Fruit fly (Drosophila melanogaster) whole organism, embryonic: ENCODE data around the gene CG34454.

Source experiments
- Adf1 ChIP-seq: fragments of 200-800 bp; sonication (Bioruptor generic); IDR thresholded peaks from 2 replicates; pipeline ENCODE4 v1.3.6; 2022; ENCODE audit warnings: missing biosample characterization, missing genetic modification characterization
- Blimp-1 ChIP-seq: fragments of 200-800 bp; sonication (Bioruptor generic); optimal IDR thresholded peaks from 3 replicates; lab custom pipeline; 2018; ENCODE audit warnings: missing biosample characterization, missing genetic modification characterization, mild to moderate bottlenecking, moderate library complexity, missing genetic modification reagents
- CG10147 ChIP-seq: fragments of 200-800 bp; sonication (Bioruptor generic); optimal IDR thresholded peaks from 2 replicates; lab custom pipeline; 2019; ENCODE audit warnings: missing biosample characterization, mild to moderate bottlenecking, missing genetic modification characterization, moderate library complexity
- CG10274 ChIP-seq: fragments of 200-800 bp; sonication (Bioruptor generic); optimal IDR thresholded peaks from 3 replicates; lab custom pipeline; 2017; ENCODE audit warnings: missing biosample characterization, mild to moderate bottlenecking, missing genetic modification characterization
- CG10431 ChIP-seq: fragments of 200-800 bp; sonication (Bioruptor generic); optimal IDR thresholded peaks from 3 replicates; lab custom pipeline; 2018; ENCODE audit warnings: missing biosample characterization, mild to moderate bottlenecking, missing genetic modification characterization
- CG10543 ChIP-seq: fragments of 200-800 bp; sonication (Bioruptor generic); optimal IDR thresholded peaks from 3 replicates; lab custom pipeline; 2017; ENCODE audit warnings: missing biosample characterization, mild to moderate bottlenecking, missing genetic modification characterization, moderate library complexity
- CG10979 ChIP-seq: fragments of 200-800 bp; sonication (Bioruptor generic); optimal IDR thresholded peaks from 2 replicates; lab custom pipeline; 2018; ENCODE audit warnings: missing biosample characterization, mild to moderate bottlenecking, missing genetic modification characterization, moderate library complexity
- CG1233 ChIP-seq: fragments of 200-800 bp; sonication (Bioruptor generic); optimal IDR thresholded peaks from 4 replicates; lab custom pipeline; 2018; ENCODE audit warnings: missing biosample characterization, mild to moderate bottlenecking, missing genetic modification characterization
- CG15479 ChIP-seq: fragments of 200-800 bp; sonication (Bioruptor generic); optimal IDR thresholded peaks from 3 replicates; lab custom pipeline; 2019; ENCODE audit warnings: missing biosample characterization, mild to moderate bottlenecking, missing genetic modification characterization, moderate library complexity
- CG17359 ChIP-seq: fragments of 200-800 bp; sonication (Bioruptor generic); optimal IDR thresholded peaks from 3 replicates; lab custom pipeline; 2018; ENCODE audit warnings: missing biosample characterization, mild to moderate bottlenecking, missing genetic modification characterization, moderate library complexity
- CG17912 ChIP-seq: fragments of 200-800 bp; sonication (Bioruptor generic); optimal IDR thresholded peaks from 2 replicates; lab custom pipeline; 2018; ENCODE audit warnings: missing biosample characterization, mild to moderate bottlenecking, missing genetic modification characterization
- CG34376 ChIP-seq: fragments of 200-800 bp; sonication (Bioruptor generic); optimal IDR thresholded peaks from 2 replicates; lab custom pipeline; 2018; ENCODE audit warnings: missing biosample characterization, mild to moderate bottlenecking, missing genetic modification characterization
- CG3838 ChIP-seq: fragments of 200-800 bp; sonication (Bioruptor generic); optimal IDR thresholded peaks from 3 replicates; lab custom pipeline; 2016; ENCODE audit warnings: missing biosample characterization, missing genetic modification characterization
- CG4282 ChIP-seq: fragments of 200-800 bp; sonication (Bioruptor generic); optimal IDR thresholded peaks from 2 replicates; lab custom pipeline; 2016; ENCODE audit warnings: missing biosample characterization, missing genetic modification characterization
- CG4328 ChIP-seq: fragments of 200-800 bp; sonication (Bioruptor generic); optimal IDR thresholded peaks from 3 replicates; lab custom pipeline; 2017; ENCODE audit warnings: missing biosample characterization, missing genetic modification reagents, missing genetic modification characterization
- CG6689 ChIP-seq: fragments of 200-800 bp; sonication (Bioruptor generic); IDR thresholded peaks from 2 replicates; pipeline ENCODE4 v1.3.6; 2022; ENCODE audit warnings: missing biosample characterization, missing genetic modification characterization
- CG7928 ChIP-seq: fragments of 200-800 bp; sonication (Bioruptor generic); optimal IDR thresholded peaks from 2 replicates; lab custom pipeline; 2017; ENCODE audit warnings: missing biosample characterization, mild to moderate bottlenecking, missing genetic modification characterization
- CG8290 ChIP-seq, 3 experiments: fragments of 200-800 bp; sonication (Bioruptor generic); optimal IDR thresholded peaks; 2 replicates each; lab custom pipeline; 2016 to 2019; ENCODE audit warnings: missing biosample characterization in 3 of 3, missing genetic modification characterization in 3 of 3, mild to moderate bottlenecking in 2 of 3, moderate library complexity in 1 of 3
- CG8359 ChIP-seq: fragments of 200-800 bp; sonication (Bioruptor generic); optimal IDR thresholded peaks from 2 replicates; lab custom pipeline; 2017; ENCODE audit warnings: missing biosample characterization, mild to moderate bottlenecking, missing genetic modification characterization, borderline replicate concordance
- Camta ChIP-seq: fragments of 200-800 bp; sonication (Bioruptor generic); optimal IDR thresholded peaks from 2 replicates; lab custom pipeline; 2016; ENCODE audit warnings: missing biosample characterization, missing genetic modification characterization
- Chrac-16 ChIP-seq: fragments of 200-800 bp; sonication (Bioruptor generic); optimal IDR thresholded peaks from 3 replicates; lab custom pipeline; 2016; ENCODE audit warnings: missing biosample characterization, missing genetic modification characterization
- Deaf1 ChIP-seq: fragments of 200-800 bp; optimal IDR thresholded peaks from 3 replicates; lab custom pipeline; 2019; ENCODE audit warnings: missing biosample characterization, mild to moderate bottlenecking, missing genetic modification characterization, moderate library complexity
- Kr ChIP-seq: fragments of 200-800 bp; sonication (Bioruptor generic); optimal IDR thresholded peaks from 2 replicates; lab custom pipeline; 2017; ENCODE audit warnings: missing biosample characterization, mild to moderate bottlenecking, missing genetic modification characterization
- Lhr ChIP-seq: fragments of 200-800 bp; sonication (Bioruptor generic); optimal IDR thresholded peaks from 3 replicates; lab custom pipeline; 2017; ENCODE audit warnings: mild to moderate bottlenecking, missing biosample characterization, missing genetic modification reagents, missing genetic modification characterization
- Lpt ChIP-seq: fragments of >200 bp; optimal IDR thresholded peaks from 2 replicates; lab custom pipeline; 2018; ENCODE audit warnings: missing biosample characterization, missing genetic modification characterization
- MESR4 ChIP-seq: fragments of 200-800 bp; sonication (Bioruptor generic); optimal IDR thresholded peaks from 2 replicates; lab custom pipeline; 2018; ENCODE audit warnings: missing biosample characterization, mild to moderate bottlenecking, missing genetic modification characterization, moderate library complexity
- NFAT ChIP-seq: fragments of 200-800 bp; sonication (Bioruptor generic); IDR thresholded peaks from 2 replicates; pipeline ENCODE4 v1.3.6; 2022; ENCODE audit warnings: missing biosample characterization, missing genetic modification characterization
- Six4 ChIP-seq: fragments of 200-800 bp; sonication (Bioruptor generic); optimal IDR thresholded peaks from 2 replicates; lab custom pipeline; 2016; ENCODE audit warnings: missing biosample characterization, missing genetic modification characterization
- Xbp1 ChIP-seq: fragments of 200-800 bp; sonication (Bioruptor generic); optimal IDR thresholded peaks from 3 replicates; lab custom pipeline; 2016; ENCODE audit warnings: missing biosample characterization, mild to moderate bottlenecking, missing genetic modification characterization
- YL-1 ChIP-seq: fragments of 200-800 bp; sonication (Bioruptor generic); optimal IDR thresholded peaks from 3 replicates; lab custom pipeline; 2017; ENCODE audit warnings: missing biosample characterization, mild to moderate bottlenecking, missing genetic modification characterization
- al ChIP-seq: fragments of 200-800 bp; sonication (Bioruptor generic); IDR thresholded peaks from 2 replicates; pipeline ENCODE4 v1.3.6; 2022; ENCODE audit warnings: missing biosample characterization, missing genetic modification characterization
- bigmax ChIP-seq: fragments of 200-800 bp; sonication (Bioruptor generic); optimal IDR thresholded peaks from 2 replicates; lab custom pipeline; 2018; ENCODE audit warnings: missing biosample characterization, mild to moderate bottlenecking, missing genetic modification characterization
- cad ChIP-seq: fragments of >200 bp; optimal IDR thresholded peaks from 2 replicates; lab custom pipeline; 2017; ENCODE audit warnings: missing biosample characterization, missing genetic modification characterization
- ems ChIP-seq: fragments of 200-800 bp; sonication (Bioruptor generic); optimal IDR thresholded peaks from 3 replicates; lab custom pipeline; 2016; ENCODE audit warnings: missing biosample characterization, missing genetic modification characterization
- ewg ChIP-seq: fragments of 200-800 bp; sonication (Bioruptor generic); optimal IDR thresholded peaks from 3 replicates; lab custom pipeline; 2017; ENCODE audit warnings: mild to moderate bottlenecking, missing biosample characterization, missing genetic modification reagents, missing genetic modification characterization
- exex ChIP-seq: fragments of 200-800 bp; sonication (Bioruptor generic); optimal IDR thresholded peaks from 4 replicates; lab custom pipeline; 2018; ENCODE audit warnings: missing biosample characterization, mild to moderate bottlenecking, missing genetic modification characterization, moderate library complexity
- gt ChIP-seq: fragments of 200-800 bp; sonication (Bioruptor generic); IDR thresholded peaks from 2 replicates; pipeline ENCODE4 v1.3.6; 2022; ENCODE audit warnings: missing biosample characterization, missing genetic modification characterization
- klu ChIP-seq: fragments of 200-800 bp; sonication (Bioruptor generic); IDR thresholded peaks from 2 replicates; pipeline ENCODE4 v1.3.6; 2022; ENCODE audit warnings: missing biosample characterization, missing genetic modification characterization
- maf-S ChIP-seq: fragments of 200-800 bp; sonication (Bioruptor generic); optimal IDR thresholded peaks from 2 replicates; lab custom pipeline; 2016; ENCODE audit warnings: missing biosample characterization, missing genetic modification characterization
- mirr ChIP-seq: fragments of 200-800 bp; sonication (Bioruptor generic); optimal IDR thresholded peaks from 3 replicates; lab custom pipeline; 2018; ENCODE audit warnings: missing biosample characterization, mild to moderate bottlenecking, missing genetic modification characterization
- nom ChIP-seq: fragments of 200-800 bp; sonication (Bioruptor generic); optimal IDR thresholded peaks from 2 replicates; lab custom pipeline; 2017; ENCODE audit warnings: missing biosample characterization, missing genetic modification characterization, mild to moderate bottlenecking, moderate library complexity, missing genetic modification reagents
- oc ChIP-seq: fragments of 200-800 bp; sonication (Bioruptor generic); optimal IDR thresholded peaks from 2 replicates; lab custom pipeline; 2018; ENCODE audit warnings: missing biosample characterization, mild to moderate bottlenecking, missing genetic modification characterization, moderate library complexity
- pros ChIP-seq: fragments of 200-800 bp; sonication (Bioruptor generic); optimal IDR thresholded peaks from 3 replicates; lab custom pipeline; 2019; ENCODE audit warnings: missing biosample characterization, mild to moderate bottlenecking, missing genetic modification characterization, moderate library complexity
- sd ChIP-seq: fragments of 200-800 bp; sonication (Bioruptor generic); optimal IDR thresholded peaks from 3 replicates; lab custom pipeline; 2018; ENCODE audit warnings: missing biosample characterization, mild to moderate bottlenecking, missing genetic modification characterization, moderate library complexity
- sob ChIP-seq: fragments of 200-800 bp; sonication (Bioruptor generic); IDR thresholded peaks from 2 replicates; pipeline ENCODE4 v1.3.6; 2022; ENCODE audit warnings: missing biosample characterization, missing genetic modification characterization
- sr ChIP-seq: fragments of 200-800 bp; sonication (Bioruptor generic); IDR thresholded peaks from 3 replicates; pipeline ENCODE4 v1.3.6; 2022; ENCODE audit warnings: missing biosample characterization, missing genetic modification characterization
- toy ChIP-seq: fragments of 200-800 bp; sonication (Bioruptor generic); IDR thresholded peaks from 2 replicates; pipeline ENCODE4 v1.3.6; 2022; ENCODE audit warnings: missing biosample characterization, missing genetic modification characterization
- vfl ChIP-seq: fragments of 200-800 bp; sonication (Bioruptor generic); optimal IDR thresholded peaks from 2 replicates; lab custom pipeline; 2016; ENCODE audit warnings: missing biosample characterization, missing genetic modification characterization
- vnd ChIP-seq: fragments of 200-800 bp; sonication (Bioruptor generic); IDR thresholded peaks from 3 replicates; pipeline ENCODE4 v1.3.6; 2022; ENCODE audit warnings: missing biosample characterization, missing genetic modification characterization; ENCODE audit not compliant: partially characterized antibody

The CG34454 gene

dm6 chr3L:247482-248225, 15.5 kb upstream of the CG34454 start, which contains the start of gene mthl14 (continued):
- TF ChIP-seq klu (GFP tag; lab: Robert Waterston, UW) (no peak), cad (GFP tag; lab: Kevin White, UChicago) (no peak), Adf1 (GFP tag; lab: Robert Waterston, UW) (no peak), CG10543 (GFP tag; lab: Kevin White, UChicago) (no peak), CG4328 (GFP tag; lab: Kevin White, UChicago) (peak; percentile 16), maf-S (GFP tag; lab: Kevin White, UChicago) (no peak), ems (GFP tag; lab: Kevin White, UChicago) (no peak), CG10431 (GFP tag; lab: Kevin White, UChicago) (peak; percentile 1), mirr (GFP tag; lab: Kevin White, UChicago) (peak; percentile 84), ewg (GFP tag; lab: Kevin White, UChicago) (no peak), Lpt (GFP tag; lab: Kevin White, UChicago) (no peak), Six4 (GFP tag; lab: Kevin White, UChicago) (no peak), MESR4 (GFP tag; lab: Kevin White, UChicago) (no peak), sd (tag; lab: Kevin White, UChicago) (peak; percentile 97), CG3838 (GFP tag; lab: Kevin White, UChicago) (no peak), bigmax (no peak), CG8359 (GFP tag; lab: Kevin White, UChicago) (no peak), Xbp1 (GFP tag; lab: Kevin White, UChicago) (no peak), CG17912 (GFP tag; lab: Kevin White, UChicago) (no peak), CG1233 (GFP tag; lab: Kevin White, UChicago) (peak; percentile 35), CG7928 (GFP tag; lab: Kevin White, UChicago) (peak; percentile 45), CG4282 (no peak), exex (peak; percentile 92), gt (no peak), oc (no peak), sob (GFP tag; lab: Robert Waterston, UW) (no peak), Kr (GFP tag; lab: Kevin White, UChicago) (no peak), al (GFP tag; lab: Robert Waterston, UW) (no peak), nom (GFP tag; lab: Kevin White, UChicago) (no peak), CG15479 (peak; percentile 37), CG10979 (no peak), pros (GFP tag; lab: Kevin White, UChicago) (peak; percentile 31), NFAT (GFP tag; lab: Robert Waterston, UW) (no peak), YL-1 (no peak), Camta (GFP tag; lab: Kevin White, UChicago) (no peak), sr (GFP tag; lab: Robert Waterston, UW) (no peak), CG10274 (GFP tag; lab: Kevin White, UChicago) (no peak), toy (GFP tag; lab: Robert Waterston, UW) (no peak), Deaf1 (tag; lab: Kevin White, UChicago) (no peak), Lhr (GFP tag; lab: Kevin White, UChicago) (peak; percentile 3), CG8290 (GFP tag; optimal IDR thresholded peaks at IDR 0.05; lab: Kevin White, UChicago) (no peak), CG8290 (tag; optimal IDR thresholded peaks at IDR 0.05; lab: Kevin White, UChicago) (no peak), vnd (no peak), CG34376 (GFP tag; lab: Kevin White, UChicago) (peak; percentile 77), Chrac-16 (no peak), Blimp-1 (GFP tag; lab: Kevin White, UChicago) (no peak), CG17359 (tag; lab: Kevin White, UChicago) (peak; percentile 37), CG10147 (GFP tag; lab: Kevin White, UChicago) (no peak), CG6689 (GFP tag; lab: Robert Waterston, UW) (no peak), vfl (GFP tag; lab: Kevin White, UChicago) (no peak)
